Fruit fly (Drosophila melanogaster) whole organism, prepupa: Measurements from ENCODE around the gene E5.

ENCODE experiments used
- Blimp-1 ChIP-seq: fragments of 200-800 bp; sonication (Bioruptor generic); optimal IDR thresholded peaks from 3 replicates; lab custom pipeline; 2017; ENCODE audit warnings: missing biosample characterization, missing genetic modification characterization, mild to moderate bottlenecking, moderate library complexity, missing genetic modification reagents
- CG10669 ChIP-seq: fragments of 200-800 bp; sonication (Bioruptor generic); optimal IDR thresholded peaks from 3 replicates; lab custom pipeline; 2018; ENCODE audit warnings: missing biosample characterization, mild to moderate bottlenecking, missing genetic modification characterization, moderate library complexity
- CG16779 ChIP-seq: fragments of 200-800 bp; sonication (Bioruptor generic); optimal IDR thresholded peaks from 3 replicates; lab custom pipeline; 2017; ENCODE audit warnings: missing biosample characterization, mild to moderate bottlenecking, missing genetic modification characterization
- CG32006 ChIP-seq: fragments of 200-800 bp; sonication (Bioruptor generic); optimal IDR thresholded peaks from 3 replicates; lab custom pipeline; 2017; ENCODE audit warnings: missing biosample characterization, mild to moderate bottlenecking, missing genetic modification characterization
- CG6808 ChIP-seq: fragments of 200-800 bp; sonication (Bioruptor generic); optimal IDR thresholded peaks from 3 replicates; lab custom pipeline; 2017; ENCODE audit warnings: missing biosample characterization, missing genetic modification characterization, mild to moderate bottlenecking, moderate library complexity, missing genetic modification reagents
- CG7368 ChIP-seq: fragments of 200-800 bp; sonication (Bioruptor generic); optimal IDR thresholded peaks from 3 replicates; lab custom pipeline; 2016; ENCODE audit warnings: missing biosample characterization, missing genetic modification characterization
- Lpt ChIP-seq: fragments of 200-800 bp; sonication (Bioruptor generic); optimal IDR thresholded peaks from 3 replicates; lab custom pipeline; 2016; ENCODE audit warnings: missing biosample characterization, missing genetic modification characterization
- Smox ChIP-seq: fragments of 200-800 bp; sonication (Bioruptor generic); optimal IDR thresholded peaks from 3 replicates; lab custom pipeline; 2016; ENCODE audit warnings: missing biosample characterization, missing genetic modification characterization
- fd85E ChIP-seq: fragments of 200-800 bp; sonication (Bioruptor generic); optimal IDR thresholded peaks from 3 replicates; lab custom pipeline; 2016; ENCODE audit warnings: missing biosample characterization, missing genetic modification characterization
- net ChIP-seq: fragments of 200-800 bp; sonication (Bioruptor generic); optimal IDR thresholded peaks from 3 replicates; lab custom pipeline; 2016; ENCODE audit warnings: missing biosample characterization, missing genetic modification characterization

- TF ChIP-seq Blimp-1 (GFP tag; lab: Kevin White, UChicago), result no peak
- TF ChIP-seq CG32006 (GFP tag; lab: Kevin White, UChicago), result peak; percentile 84
- TF ChIP-seq net (GFP tag; lab: Kevin White, UChicago), result peak; percentile 63
- peak; percentile 41 for TF ChIP-seq CG10669
- peak; percentile 19 for TF ChIP-seq CG7368 (GFP tag; lab: Kevin White, UChicago)
- TF ChIP-seq Lpt (GFP tag; lab: Kevin White, UChicago), result peak; percentile 49
- TF ChIP-seq CG16779, result no peak
- peak; percentile 35 for TF ChIP-seq CG6808 (GFP tag; lab: Kevin White, UChicago)
- no peak for TF ChIP-seq fd85E (GFP tag; lab: Kevin White, UChicago)
- peak; percentile 14 for TF ChIP-seq Smox (GFP tag; lab: Kevin White, UChicago)
Measured at dm6 chr3R:13857339-13857738, 17.4 kb downstream of the E5 start.
